Worm (Caenorhabditis elegans) whole organism, L4 larva: Measurements from ENCODE around the gene ZK643.5.

Experiments
- F26F4.8 ChIP-seq: fragments of 200-800 bp; sonication (Bioruptor generic); conservative IDR thresholded peaks from 2 replicates; pipeline ENCODE4 v1.3.6; 2022; ENCODE audit warnings: missing genetic modification characterization, missing compliant biosample characterization
- R02D3.7 ChIP-seq: fragments of 150-350 bp; sonication (generic microtip); optimal IDR thresholded peaks from 3 replicates; lab custom pipeline; 2014; ENCODE audit warnings: missing biosample characterization, missing genetic modification characterization
- T20F7.1 ChIP-seq: fragments of 200-800 bp; sonication (Bioruptor generic); optimal IDR thresholded peaks from 2 replicates; lab custom pipeline; 2018; ENCODE audit warnings: mild to moderate bottlenecking, missing genetic modification characterization, missing compliant biosample characterization
- Y5F2A.4 ChIP-seq: fragments of 200-800 bp; sonication (Bioruptor generic); optimal IDR thresholded peaks from 2 replicates; lab custom pipeline; 2018; ENCODE audit warnings: mild to moderate bottlenecking, missing genetic modification characterization, missing compliant biosample characterization
- ZK546.5 ChIP-seq, 2 experiments: sonication (generic microtip); optimal IDR thresholded peaks; 2 replicates each; lab custom pipeline; 2017; ENCODE audit warnings: missing biosample characterization in 2 of 2, missing genetic modification characterization in 2 of 2
- aha-1 ChIP-seq: fragments of 150-350 bp; peaks from one replicate; lab custom pipeline; 2014; ENCODE audit warnings: missing biosample characterization, missing genetic modification characterization
- ceh-20 ChIP-seq: fragments of 200-800 bp; sonication (Bioruptor generic); IDR thresholded peaks from 2 replicates; pipeline ENCODE4 v1.3.6; 2022; ENCODE audit warnings: missing genetic modification reagents, missing genetic modification characterization, missing compliant biosample characterization
- ceh-28 ChIP-seq: fragments of 150-350 bp; optimal IDR thresholded peaks from 2 replicates; lab custom pipeline; 2014; ENCODE audit warnings: missing biosample characterization, missing genetic modification reagents, missing genetic modification characterization
- ctbp-1 ChIP-seq: fragments of 200-800 bp; sonication (Bioruptor generic); IDR thresholded peaks from 2 replicates; pipeline ENCODE4 v1.3.6; 2022; ENCODE audit warnings: missing genetic modification reagents, missing genetic modification characterization, missing compliant biosample characterization
- daf-12 ChIP-seq: fragments of 150-350 bp; optimal IDR thresholded peaks from 2 replicates; lab custom pipeline; 2014; ENCODE audit warnings: missing biosample characterization, missing genetic modification reagents, missing genetic modification characterization
- dmd-6 ChIP-seq: fragments of 200-800 bp; sonication (Bioruptor generic); IDR thresholded peaks from 2 replicates; pipeline ENCODE4 v1.3.6; 2022; ENCODE audit warnings: missing genetic modification reagents, missing genetic modification characterization, missing compliant biosample characterization
- dmd-8 ChIP-seq: fragments of 200-800 bp; sonication (Bioruptor generic); IDR thresholded peaks from 2 replicates; pipeline ENCODE4 v1.3.6; 2022; ENCODE audit warnings: missing genetic modification characterization, missing compliant biosample characterization
- dmd-9 ChIP-seq: fragments of 200-800 bp; sonication (Bioruptor generic); IDR thresholded peaks from 2 replicates; pipeline ENCODE4 v1.3.6; 2022; ENCODE audit warnings: missing genetic modification reagents, missing genetic modification characterization, missing compliant biosample characterization
- egl-27 ChIP-seq: sonication (generic microtip); optimal IDR thresholded peaks from 3 replicates; lab custom pipeline; 2017; ENCODE audit warnings: missing biosample characterization, missing genetic modification reagents, missing genetic modification characterization
- egl-43 ChIP-seq: fragments of 200-800 bp; sonication (Bioruptor generic); IDR thresholded peaks from 2 replicates; pipeline ENCODE4 v1.3.6; 2022; ENCODE audit warnings: missing genetic modification reagents, missing genetic modification characterization, missing compliant biosample characterization
- fkh-10 ChIP-seq: fragments of 150-350 bp; optimal IDR thresholded peaks from 2 replicates; lab custom pipeline; 2014; ENCODE audit warnings: missing biosample characterization, missing genetic modification reagents, missing genetic modification characterization
- lsy-2 ChIP-seq, 2 experiments: fragments of 150-350 bp in 1 of 2; sonication (generic microtip) in 1 of 2; optimal IDR thresholded peaks; 2 replicates each; lab custom pipeline; 2014 to 2017; ENCODE audit warnings: missing biosample characterization in 2 of 2, missing genetic modification characterization in 2 of 2
- madf-5 ChIP-seq, 2 experiments: fragments of 200-800 bp; sonication (Bioruptor generic); IDR thresholded peaks; 2 replicates each; pipeline ENCODE4 v1.3.6; 2022; ENCODE audit warnings: missing compliant biosample characterization in 2 of 2, missing genetic modification characterization in 2 of 2
- mdt-29 ChIP-seq: fragments of 200-800 bp; sonication (Bioruptor generic); IDR thresholded peaks from 2 replicates; pipeline ENCODE4 v1.3.6; 2022; ENCODE audit warnings: missing genetic modification reagents, missing genetic modification characterization, missing compliant biosample characterization
- mxl-3 ChIP-seq: fragments of 200-800 bp; sonication (Bioruptor generic); optimal IDR thresholded peaks from 2 replicates; lab custom pipeline; 2018; ENCODE audit warnings: mild to moderate bottlenecking, missing genetic modification characterization, missing compliant biosample characterization
- nhr-10 ChIP-seq: fragments of 150-350 bp; optimal IDR thresholded peaks from 2 replicates; lab custom pipeline; 2014; ENCODE audit warnings: missing biosample characterization, missing genetic modification characterization
- nhr-11 ChIP-seq: fragments of 150-350 bp; optimal IDR thresholded peaks from 2 replicates; lab custom pipeline; 2014; ENCODE audit warnings: missing biosample characterization, missing genetic modification characterization
- nhr-25 ChIP-seq: sonication (generic microtip); optimal IDR thresholded peaks from 2 replicates; lab custom pipeline; 2017; ENCODE audit warnings: missing genetic modification characterization, mild to moderate bottlenecking, missing compliant biosample characterization, antibody characterized with exemption, moderate library complexity, borderline replicate concordance; ENCODE audit not compliant: insufficient read depth
- nhr-41 ChIP-seq: fragments of 200-800 bp; sonication (Bioruptor generic); IDR thresholded peaks from 2 replicates; pipeline ENCODE4 v1.3.6; 2022; ENCODE audit warnings: missing genetic modification reagents, missing genetic modification characterization, missing compliant biosample characterization
- nhr-42 ChIP-seq: fragments of 200-800 bp; sonication (Bioruptor generic); IDR thresholded peaks from 2 replicates; pipeline ENCODE4 v1.3.6; 2022; ENCODE audit warnings: missing genetic modification characterization, missing compliant biosample characterization
- pha-4 ChIP-seq, 2 experiments: fragments of 150-350 bp in 1 of 2; fragments of 200-800 bp in 1 of 2; sonication (Bioruptor generic) in 1 of 2; IDR thresholded peaks in 1 of 2; optimal IDR thresholded peaks in 1 of 2; 2 replicates each; pipeline versions ENCODE4 v1.3.6 to Lab custom; 2014 to 2022; ENCODE audit warnings: missing genetic modification characterization in 2 of 2, missing genetic modification reagents in 2 of 2, missing biosample characterization in 1 of 2, missing compliant biosample characterization in 1 of 2
- saeg-2 ChIP-seq: fragments of 200-800 bp; sonication (Bioruptor generic); IDR thresholded peaks from 2 replicates; pipeline ENCODE4 v1.3.6; 2022; ENCODE audit warnings: missing genetic modification reagents, missing genetic modification characterization, missing compliant biosample characterization
- set-16 ChIP-seq: fragments of 200-800 bp; sonication (Bioruptor generic); IDR thresholded peaks from 2 replicates; pipeline ENCODE4 v1.3.6; 2022; ENCODE audit warnings: missing genetic modification reagents, missing genetic modification characterization, missing compliant biosample characterization
- tra-1 ChIP-seq: fragments of 200-800 bp; sonication (Bioruptor generic); IDR thresholded peaks from 2 replicates; pipeline ENCODE4 v1.3.6; 2022; ENCODE audit warnings: missing genetic modification reagents, missing genetic modification characterization, missing compliant biosample characterization
- unc-130 ChIP-seq: sonication (generic microtip); optimal IDR thresholded peaks from 2 replicates; lab custom pipeline; 2016; ENCODE audit warnings: missing genetic modification reagents, missing genetic modification characterization, missing compliant biosample characterization
- zag-1 ChIP-seq: fragments of 150-350 bp; optimal IDR thresholded peaks from 2 replicates; lab custom pipeline; 2014; ENCODE audit warnings: missing biosample characterization, missing genetic modification characterization
- zfp-3 ChIP-seq: fragments of 200-800 bp; sonication (Bioruptor generic); conservative IDR thresholded peaks from 2 replicates; pipeline ENCODE4 v1.3.6; 2022; ENCODE audit warnings: missing genetic modification reagents, missing genetic modification characterization, missing compliant biosample characterization
- zip-11 ChIP-seq: fragments of 200-800 bp; sonication (Bioruptor generic); IDR thresholded peaks from 2 replicates; pipeline ENCODE4 v1.3.6; 2022; ENCODE audit warnings: missing genetic modification characterization, missing compliant biosample characterization

ZK643.5 gene

ce11 chrIII:8962475-8962874 is 6.5 kb upstream of the ZK643.5 start:
- TF ChIP-seq pha-4 (GFP tag; IDR thresholded peaks at IDR 0.05; lab: Robert Waterston, UW) (peak; percentile 98; the same call in 1 of the 2 replicates), pha-4 (tag; optimal IDR thresholded peaks at IDR 0.05; lab: Kevin White, UChicago) (no peak), set-16 (GFP tag; lab: Robert Waterston, UW) (peak; percentile 99), ceh-20 (no peak), egl-43 (GFP tag; lab: Robert Waterston, UW) (0 out of 2 replicates have a peak, but pooled peaks have one; percentile 16)

ce11 chrIII:8961993-8962392 is 6.0 kb upstream of the ZK643.5 start, which contains the start of gene grl-25:
TSS of gene grl-25 (plus strand) at chrIII:8962293.
- no peak for TF ChIP-seq daf-12 (tag; lab: Kevin White, UChicago)
- TF ChIP-seq nhr-25 (tag; lab: Kevin White, UChicago): no peak
- no peak for TF ChIP-seq unc-130 (GFP tag; lab: Kevin White, UChicago)
- TF ChIP-seq zag-1 (tag; lab: Kevin White, UChicago): no peak
- no peak for TF ChIP-seq dmd-9 (GFP tag; lab: Robert Waterston, UW)
- TF ChIP-seq mxl-3 (GFP tag; lab: Kevin White, UChicago): no peak
- TF ChIP-seq zip-11 (GFP tag; lab: Robert Waterston, UW): no peak
- TF ChIP-seq dmd-6 (GFP tag; lab: Robert Waterston, UW): no peak
- TF ChIP-seq nhr-10 (tag; lab: Kevin White, UChicago): no peak
- TF ChIP-seq egl-27 (tag; lab: Kevin White, UChicago): no peak
- TF ChIP-seq madf-5 (GFP tag; IDR thresholded peaks at IDR 0.05; lab: Robert Waterston, UW): no peak
- no peak for TF ChIP-seq T20F7.1 (GFP tag; lab: Kevin White, UChicago)
- no peak for TF ChIP-seq saeg-2
- no peak for TF ChIP-seq mdt-29 (GFP tag; lab: Robert Waterston, UW)
- TF ChIP-seq ZK546.5 (tag; optimal IDR thresholded peaks at IDR 0.05; lab: Kevin White, UChicago): no peak
- TF ChIP-seq nhr-41: no peak
- no peak for TF ChIP-seq R02D3.7 (tag; lab: Kevin White, UChicago)
- no peak for TF ChIP-seq aha-1 (tag; lab: Kevin White, UChicago)

ce11 chrIII:8960664-8961063 is 4.7 kb upstream of the ZK643.5 start, which contains the start of gene ZK643.6:
TSS of gene ZK643.6 (minus strand) at chrIII:8960764.
- no peak for TF ChIP-seq unc-130 (GFP tag; lab: Kevin White, UChicago)
- TF ChIP-seq Y5F2A.4: no peak
- no peak for TF ChIP-seq nhr-42 (GFP tag; lab: Robert Waterston, UW)
- no peak for TF ChIP-seq ctbp-1 (GFP tag; lab: Robert Waterston, UW)
- no peak for TF ChIP-seq F26F4.8 (GFP tag; lab: Robert Waterston, UW)
- TF ChIP-seq saeg-2: no peak
- TF ChIP-seq zfp-3: no peak
- no peak for TF ChIP-seq tra-1 (GFP tag; lab: Robert Waterston, UW)
- no peak for TF ChIP-seq lsy-2 (tag; optimal IDR thresholded peaks at IDR 0.05; lab: Kevin White, UChicago)
- no peak for TF ChIP-seq ceh-28 (tag; lab: Kevin White, UChicago)
- no peak for TF ChIP-seq dmd-8 (GFP tag; lab: Robert Waterston, UW)

- no peak for TF ChIP-seq F26F4.8 (GFP tag; lab: Robert Waterston, UW)
- TF ChIP-seq nhr-11 (tag; lab: Kevin White, UChicago): no peak
- peak; percentile 94 for TF ChIP-seq aha-1 (tag; lab: Kevin White, UChicago)
Measured at ce11 chrIII:8955536-8955935, 460 bp downstream of the ZK643.5 start.

ce11 chrIII:8949147-8949546 is 6.8 kb downstream of the ZK643.5 start:
- no peak for TF ChIP-seq dmd-8 (GFP tag; lab: Robert Waterston, UW)
- TF ChIP-seq fkh-10 (GFP tag; lab: Kevin White, UChicago): peak; percentile 46
- TF ChIP-seq, all 104 proteins: peak for 1
